Fruit fly (Drosophila melanogaster): ENCODE measurements around the gene ND-75.

ND-75 gene

DNA sequence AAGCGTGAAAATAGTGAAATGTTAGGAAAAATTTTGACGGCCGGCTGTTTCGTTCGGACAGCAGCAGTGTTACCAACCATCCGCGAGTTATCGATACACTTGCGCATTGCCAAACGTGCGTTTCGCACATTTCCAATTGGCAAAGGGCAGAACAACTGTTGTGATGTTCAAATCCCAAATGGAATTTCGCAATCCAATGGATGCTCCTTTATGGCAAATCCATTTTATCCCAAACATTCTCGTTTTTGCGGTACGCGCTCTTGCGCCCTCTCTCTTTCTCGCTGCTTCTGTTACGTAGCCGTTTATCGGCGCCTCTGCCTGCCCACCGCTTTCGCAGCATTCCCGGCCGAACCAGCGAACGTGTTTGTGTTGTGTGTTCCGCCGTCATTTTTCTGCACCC is 8.2 kb downstream of the ND-75 start (continued):
- TF ChIP-seq Bgb (GFP tag; IDR thresholded peaks at IDR 0.05; ENCODE audit: partially characterized antibody) = peak; percentile 20; the same call in 1 of the 2 replicates
- TF ChIP-seq ewg (GFP tag; optimal IDR thresholded peaks at IDR 0.05) = peak; percentile 8
- peak; percentile 10 for TF ChIP-seq CG9797 (GFP tag; optimal IDR thresholded peaks at IDR 0.05)
- TF ChIP-seq zen (tag; optimal IDR thresholded peaks at IDR 0.05) = no peak
- peak; percentile 63 for TF ChIP-seq CG13287 (GFP tag; IDR thresholded peaks at IDR 0.05; ENCODE audit: partially characterized antibody)
- peak; percentile 54; the same call in 2 of the 3 replicates for TF ChIP-seq CG14860 (GFP tag; IDR thresholded peaks at IDR 0.05; ENCODE audit: partially characterized antibody)
- peak in 1 of 2 experiments; percentile 92 for TF ChIP-seq insv (GFP tag; optimal IDR thresholded peaks at IDR 0.05)
- peak; percentile 21 for TF ChIP-seq Sry-δ (GFP tag; optimal IDR thresholded peaks at IDR 0.05)
- TF ChIP-seq gt (GFP tag; IDR thresholded peaks at IDR 0.05) = no peak
- no peak for TF ChIP-seq CG11085 (GFP tag; IDR thresholded peaks at IDR 0.05)
- TF ChIP-seq CG18619 (GFP tag; optimal IDR thresholded peaks at IDR 0.05) = no peak
- TF ChIP-seq psq (GFP tag; optimal IDR thresholded peaks at IDR 0.05) = peak; percentile 85
- TF ChIP-seq Dll (GFP tag; IDR thresholded peaks at IDR 0.05; ENCODE audit: partially characterized antibody) = peak; percentile 48; the same call in 2 of the 4 replicates
- TF ChIP-seq Opbp (GFP tag; IDR thresholded peaks at IDR 0.05; ENCODE audit: partially characterized antibody) = 0 out of 3 replicates have a peak, but pooled peaks have one; percentile 27
- peak; percentile 45; the same call in 1 of the 3 replicates for TF ChIP-seq CG6791 (GFP tag; IDR thresholded peaks at IDR 0.05; ENCODE audit: partially characterized antibody)
- peak; percentile 69 for TF ChIP-seq Elba2 (GFP tag; optimal IDR thresholded peaks at IDR 0.05)
- TF ChIP-seq bbx (GFP tag; IDR thresholded peaks at IDR 0.05; ENCODE audit: partially characterized antibody) = peak; percentile 36; the same call in 1 of the 2 replicates
- peak; percentile 20; the same call in 1 of the 2 replicates for TF ChIP-seq amos (GFP tag; IDR thresholded peaks at IDR 0.05; ENCODE audit: partially characterized antibody)
- TF ChIP-seq CG12391 (tag; optimal IDR thresholded peaks at IDR 0.05) = no peak
- TF ChIP-seq CG5180 (GFP tag; optimal IDR thresholded peaks at IDR 0.05) = peak; percentile 80
- peak; percentile 39; the same call in 2 of the 3 replicates for TF ChIP-seq CG34224 (GFP tag; IDR thresholded peaks at IDR 0.05; ENCODE audit: partially characterized antibody)
- peak; percentile 24 for TF ChIP-seq sug (tag; optimal IDR thresholded peaks at IDR 0.05)
- TF ChIP-seq Neu2 (GFP tag; optimal IDR thresholded peaks at IDR 0.05; ENCODE audit: borderline replicate concordance) = no peak
- TF ChIP-seq CG2116 (GFP tag; optimal IDR thresholded peaks at IDR 0.05) = peak; percentile 29
- TF ChIP-seq CG15479 (GFP tag; optimal IDR thresholded peaks at IDR 0.05) = peak; percentile 59
- peak in 1 of 2 experiments; percentile 93 for TF ChIP-seq Pdp1 (GFP tag; optimal IDR thresholded peaks at IDR 0.05)
- peak; percentile 11 for TF ChIP-seq CG10543 (GFP tag; optimal IDR thresholded peaks at IDR 0.05)
- TF ChIP-seq nom (GFP tag; optimal IDR thresholded peaks at IDR 0.05) = peak; percentile 11
- TF ChIP-seq crp (GFP tag; optimal IDR thresholded peaks at IDR 0.05) = peak in 1 of 2 experiments; percentile 29
- TF ChIP-seq CG9932 (GFP tag; IDR thresholded peaks at IDR 0.05) = no peak
- 0 out of 3 replicates have a peak, but pooled peaks have one; percentile 33 for TF ChIP-seq zen2 (GFP tag; IDR thresholded peaks at IDR 0.05; ENCODE audit: partially characterized antibody)
- TF ChIP-seq CG17186 (GFP tag; optimal IDR thresholded peaks at IDR 0.05) = peak; percentile 68
- peak; percentile 52; the same call in 1 of the 2 replicates for TF ChIP-seq MBD-R2 (GFP tag; IDR thresholded peaks at IDR 0.05)
- peak; percentile 30 for TF ChIP-seq BEAF-32 (GFP tag; optimal IDR thresholded peaks at IDR 0.05)
- peak; percentile 64 for TF ChIP-seq E2f2 (GFP tag; IDR thresholded peaks at IDR 0.05)
- peak; percentile 28 for TF ChIP-seq Dp (GFP tag; optimal IDR thresholded peaks at IDR 0.05)
- TF ChIP-seq CG7928 (GFP tag; optimal IDR thresholded peaks at IDR 0.05) = no peak
- peak; percentile 67 for TF ChIP-seq her (GFP tag; optimal IDR thresholded peaks at IDR 0.05)
- TF ChIP-seq Ets65A (GFP tag) = peak; percentile 42
- peak; percentile 37 for TF ChIP-seq Scr (GFP tag; IDR thresholded peaks at IDR 0.05; ENCODE audit: partially characterized antibody)
- TF ChIP-seq inv (GFP tag; IDR thresholded peaks at IDR 0.05; ENCODE audit: partially characterized antibody) = 0 out of 2 replicates have a peak, but pooled peaks have one; percentile 14
- no peak for TF ChIP-seq crol (GFP tag; IDR thresholded peaks at IDR 0.05)
- peak; percentile 19 for TF ChIP-seq Deaf1 (tag; optimal IDR thresholded peaks at IDR 0.05)
- peak; percentile 42 for TF ChIP-seq gfzf (GFP tag; optimal IDR thresholded peaks at IDR 0.05)
- TF ChIP-seq Adf1 (GFP tag; IDR thresholded peaks at IDR 0.05) = peak; percentile 53
